Fruit fly (Drosophila melanogaster) whole organism, embryonic: Measurements from ENCODE around the gene Adgf-B.

Source experiments
- Adf1 ChIP-seq: fragments of 200-800 bp; sonication (Bioruptor generic); IDR thresholded peaks from 2 replicates; pipeline ENCODE4 v1.3.6; 2022; ENCODE audit warnings: missing biosample characterization, missing genetic modification characterization
- CG10209 ChIP-seq: fragments of 200-800 bp; sonication (Bioruptor generic); optimal IDR thresholded peaks from 3 replicates; lab custom pipeline; 2017; ENCODE audit warnings: missing biosample characterization, mild to moderate bottlenecking, missing genetic modification characterization, missing genetic modification reagents
- CG10979 ChIP-seq: fragments of 200-800 bp; sonication (Bioruptor generic); optimal IDR thresholded peaks from 2 replicates; lab custom pipeline; 2018; ENCODE audit warnings: missing biosample characterization, mild to moderate bottlenecking, missing genetic modification characterization, moderate library complexity
- CG11696 ChIP-seq: fragments of 200-800 bp; sonication (Bioruptor generic); IDR thresholded peaks from 2 replicates; pipeline ENCODE4 v1.3.6; 2022; ENCODE audit warnings: missing biosample characterization, missing genetic modification characterization
- CG1233 ChIP-seq: fragments of 200-800 bp; sonication (Bioruptor generic); optimal IDR thresholded peaks from 4 replicates; lab custom pipeline; 2018; ENCODE audit warnings: missing biosample characterization, mild to moderate bottlenecking, missing genetic modification characterization
- CG13287 ChIP-seq: fragments of 200-800 bp; sonication (Bioruptor generic); IDR thresholded peaks from 2 replicates; pipeline ENCODE4 v1.3.6; 2022; ENCODE audit warnings: missing biosample characterization, missing genetic modification characterization; ENCODE audit not compliant: partially characterized antibody
- CG13624 ChIP-seq: fragments of 200-800 bp; sonication (Bioruptor generic); optimal IDR thresholded peaks from 2 replicates; lab custom pipeline; 2016; ENCODE audit warnings: missing biosample characterization, missing genetic modification characterization
- CG15601 ChIP-seq: fragments of 200-800 bp; sonication (Bioruptor generic); optimal IDR thresholded peaks from 3 replicates; lab custom pipeline; 2019; ENCODE audit warnings: missing biosample characterization, mild to moderate bottlenecking, missing genetic modification characterization, moderate library complexity
- CG16813 ChIP-seq: fragments of 200-800 bp; sonication (Bioruptor generic); IDR thresholded peaks from 3 replicates; pipeline ENCODE4 v1.3.6; 2022; ENCODE audit warnings: missing biosample characterization, missing genetic modification characterization; ENCODE audit not compliant: partially characterized antibody
- CG17385 ChIP-seq: fragments of 200-800 bp; sonication (Bioruptor generic); optimal IDR thresholded peaks from 3 replicates; lab custom pipeline; 2018; ENCODE audit warnings: missing biosample characterization, mild to moderate bottlenecking, missing genetic modification characterization
- CG17612 ChIP-seq: fragments of 200-800 bp; sonication (Bioruptor generic); IDR thresholded peaks from 2 replicates; pipeline ENCODE4 v1.3.6; 2022; ENCODE audit warnings: missing biosample characterization, missing genetic modification characterization
- CG3065 ChIP-seq: fragments of 200-800 bp; sonication (Bioruptor generic); optimal IDR thresholded peaks from 2 replicates; lab custom pipeline; 2016; ENCODE audit warnings: missing biosample characterization, missing genetic modification characterization
- CG3281 ChIP-seq: fragments of 200-800 bp; sonication (Bioruptor generic); optimal IDR thresholded peaks from 3 replicates; lab custom pipeline; 2017; ENCODE audit warnings: missing biosample characterization, mild to moderate bottlenecking, missing genetic modification characterization
- CG42726 ChIP-seq: fragments of 200-800 bp; sonication (Bioruptor generic); IDR thresholded peaks from 2 replicates; pipeline ENCODE4 v1.3.6; 2022; ENCODE audit warnings: missing biosample characterization, missing genetic modification characterization; ENCODE audit not compliant: partially characterized antibody
- CG5953 ChIP-seq: fragments of 200-800 bp; sonication (Bioruptor generic); IDR thresholded peaks from 2 replicates; pipeline ENCODE4 v1.3.6; 2022; ENCODE audit warnings: missing biosample characterization, missing genetic modification characterization
- CG6854 ChIP-seq: fragments of 200-800 bp; sonication (Bioruptor generic); optimal IDR thresholded peaks from 3 replicates; lab custom pipeline; 2017; ENCODE audit warnings: missing biosample characterization, mild to moderate bottlenecking, missing genetic modification characterization
- CG7839 ChIP-seq: fragments of 200-800 bp; sonication (Bioruptor generic); optimal IDR thresholded peaks from 3 replicates; lab custom pipeline; 2018; ENCODE audit warnings: missing biosample characterization, mild to moderate bottlenecking, missing genetic modification characterization, moderate library complexity
- CG8359 ChIP-seq: fragments of 200-800 bp; sonication (Bioruptor generic); optimal IDR thresholded peaks from 2 replicates; lab custom pipeline; 2017; ENCODE audit warnings: missing biosample characterization, mild to moderate bottlenecking, missing genetic modification characterization, borderline replicate concordance
- CG9215 ChIP-seq: fragments of 200-800 bp; sonication (Bioruptor generic); IDR thresholded peaks from 2 replicates; pipeline ENCODE4 v1.3.6; 2022; ENCODE audit warnings: missing biosample characterization, missing genetic modification characterization
- CG9797 ChIP-seq: fragments of 200-800 bp; sonication (Bioruptor generic); optimal IDR thresholded peaks from 3 replicates; lab custom pipeline; 2018; ENCODE audit warnings: missing biosample characterization, mild to moderate bottlenecking, missing genetic modification characterization
- CTCF ChIP-seq: fragments of 200-800 bp; sonication (Bioruptor generic); optimal IDR thresholded peaks from 2 replicates; lab custom pipeline; 2017; ENCODE audit warnings: missing biosample characterization, mild to moderate bottlenecking, missing genetic modification characterization, moderate library complexity
- CkIIα-i1 ChIP-seq: fragments of 200-800 bp; sonication (Bioruptor generic); IDR thresholded peaks from 2 replicates; pipeline ENCODE4 v1.3.6; 2022; ENCODE audit warnings: missing biosample characterization, missing genetic modification characterization
- Ets97D ChIP-seq: fragments of 200-800 bp; sonication (Bioruptor generic); optimal IDR thresholded peaks from 3 replicates; lab custom pipeline; 2016; ENCODE audit warnings: missing biosample characterization, missing genetic modification characterization
- Gsc ChIP-seq: fragments of 200-800 bp; sonication (Bioruptor generic); IDR thresholded peaks from 2 replicates; pipeline ENCODE4 v1.3.6; 2022; ENCODE audit warnings: missing biosample characterization, missing genetic modification characterization
- HmgD ChIP-seq: fragments of 200-800 bp; sonication (Bioruptor generic); optimal IDR thresholded peaks from 3 replicates; lab custom pipeline; 2016; ENCODE audit warnings: missing biosample characterization, missing genetic modification characterization
- MTF-1 ChIP-seq: fragments of 200-800 bp; sonication (Bioruptor generic); optimal IDR thresholded peaks from 2 replicates; lab custom pipeline; 2018; ENCODE audit warnings: missing biosample characterization, mild to moderate bottlenecking, missing genetic modification characterization, borderline replicate concordance
- Mad ChIP-seq: fragments of 200-800 bp; sonication (Bioruptor generic); optimal IDR thresholded peaks from 2 replicates; lab custom pipeline; 2016; ENCODE audit warnings: missing biosample characterization, missing genetic modification characterization
- Ptx1 ChIP-seq: fragments of 200-800 bp; sonication (Bioruptor generic); IDR thresholded peaks from 2 replicates; pipeline ENCODE4 v1.3.6; 2022; ENCODE audit warnings: missing biosample characterization, missing genetic modification characterization
- Scr ChIP-seq: fragments of 200-800 bp; sonication (Bioruptor generic); IDR thresholded peaks from 2 replicates; pipeline ENCODE4 v1.3.6; 2022; ENCODE audit warnings: missing biosample characterization, missing genetic modification characterization; ENCODE audit not compliant: partially characterized antibody
- Stat92E ChIP-seq, 3 experiments: fragments of >200 bp in 2 of 3; fragments of 200-800 bp in 1 of 3; sonication (Bioruptor generic) in 1 of 3; optimal IDR thresholded peaks; 2 replicates each; lab custom pipeline; 2017 to 2019; ENCODE audit warnings: missing biosample characterization in 3 of 3, missing genetic modification characterization in 3 of 3, mild to moderate bottlenecking in 1 of 3, moderate library complexity in 1 of 3
- ato ChIP-seq: fragments of 200-800 bp; sonication (Bioruptor generic); IDR thresholded peaks from 2 replicates; pipeline ENCODE4 v1.3.6; 2022; ENCODE audit warnings: missing biosample characterization, missing genetic modification characterization; ENCODE audit not compliant: partially characterized antibody
- btn ChIP-seq: fragments of 200-800 bp; sonication (Bioruptor generic); optimal IDR thresholded peaks from 2 replicates; lab custom pipeline; 2016; ENCODE audit warnings: missing biosample characterization, missing genetic modification characterization
- da ChIP-seq: fragments of 200-800 bp; sonication (Bioruptor generic); optimal IDR thresholded peaks from 2 replicates; lab custom pipeline; 2016; ENCODE audit warnings: missing biosample characterization, missing genetic modification characterization
- eve ChIP-seq, 2 experiments: fragments of >200 bp; optimal IDR thresholded peaks; 2 replicates each; lab custom pipeline; 2017; ENCODE audit warnings: missing biosample characterization in 2 of 2, missing genetic modification characterization in 2 of 2
- ftz-f1 ChIP-seq: fragments of 200-800 bp; sonication (Bioruptor generic); optimal IDR thresholded peaks from 2 replicates; lab custom pipeline; 2016; ENCODE audit warnings: missing biosample characterization, missing genetic modification characterization
- hth ChIP-seq: fragments of >200 bp; optimal IDR thresholded peaks from 2 replicates; lab custom pipeline; 2017; ENCODE audit warnings: inconsistent platforms
- ind ChIP-seq: fragments of 200-800 bp; sonication (Bioruptor generic); optimal IDR thresholded peaks from 3 replicates; lab custom pipeline; 2016; ENCODE audit warnings: missing biosample characterization, missing genetic modification characterization
- jumu ChIP-seq: fragments of 200-800 bp; sonication (Bioruptor generic); optimal IDR thresholded peaks from 3 replicates; lab custom pipeline; 2016; ENCODE audit warnings: missing biosample characterization, missing genetic modification characterization
- lola ChIP-seq, 3 experiments: fragments of >200 bp in 2 of 3; fragments of 200-800 bp in 1 of 3; sonication (Bioruptor generic) in 1 of 3; optimal IDR thresholded peaks; 2 replicates each; lab custom pipeline; 2017 to 2019; ENCODE audit warnings: missing biosample characterization in 3 of 3, missing genetic modification characterization in 3 of 3, mild to moderate bottlenecking in 1 of 3, moderate library complexity in 1 of 3
- luna ChIP-seq: fragments of 200-800 bp; sonication (Bioruptor generic); optimal IDR thresholded peaks from 2 replicates; lab custom pipeline; 2016; ENCODE audit warnings: missing biosample characterization, missing genetic modification characterization
- org-1 ChIP-seq: fragments of 200-800 bp; sonication (Bioruptor generic); optimal IDR thresholded peaks from 2 replicates; lab custom pipeline; 2017; ENCODE audit warnings: missing biosample characterization, missing genetic modification characterization
- pan ChIP-seq, 4 experiments: fragments of >200 bp in 3 of 4; fragments of 200-800 bp in 1 of 4; sonication (Bioruptor generic) in 1 of 4; optimal IDR thresholded peaks in 3 of 4; IDR thresholded peaks in 1 of 4; 2 replicates each; pipeline versions ENCODE4 v1.3.6 to Lab custom; 2017 to 2022; ENCODE audit warnings: missing biosample characterization in 2 of 4, missing genetic modification characterization in 2 of 4, mixed read lengths in 1 of 4
- pzg ChIP-seq: fragments of 200-800 bp; sonication (Bioruptor generic); optimal IDR thresholded peaks from 3 replicates; lab custom pipeline; 2018; ENCODE audit warnings: missing biosample characterization, mild to moderate bottlenecking, missing genetic modification characterization, moderate library complexity
- repo ChIP-seq: fragments of 200-800 bp; sonication (Bioruptor generic); optimal IDR thresholded peaks from 2 replicates; lab custom pipeline; 2016; ENCODE audit warnings: missing biosample characterization, missing genetic modification characterization
- sima ChIP-seq: fragments of 200-800 bp; sonication (Bioruptor generic); optimal IDR thresholded peaks from 2 replicates; lab custom pipeline; 2016; ENCODE audit warnings: missing biosample characterization, missing genetic modification characterization
- sisA ChIP-seq: fragments of 200-800 bp; sonication (Bioruptor generic); IDR thresholded peaks from 2 replicates; pipeline ENCODE4 v1.3.6; 2022; ENCODE audit warnings: missing biosample characterization, missing genetic modification characterization
- sug ChIP-seq: fragments of 200-800 bp; optimal IDR thresholded peaks from 2 replicates; lab custom pipeline; 2019; ENCODE audit warnings: missing biosample characterization, mild to moderate bottlenecking, missing genetic modification characterization, moderate library complexity
- zen ChIP-seq: fragments of 200-800 bp; sonication (Bioruptor generic); optimal IDR thresholded peaks from 3 replicates; lab custom pipeline; 2018; ENCODE audit warnings: missing biosample characterization, mild to moderate bottlenecking, missing genetic modification characterization, moderate library complexity

Adgf-B gene

DNA sequence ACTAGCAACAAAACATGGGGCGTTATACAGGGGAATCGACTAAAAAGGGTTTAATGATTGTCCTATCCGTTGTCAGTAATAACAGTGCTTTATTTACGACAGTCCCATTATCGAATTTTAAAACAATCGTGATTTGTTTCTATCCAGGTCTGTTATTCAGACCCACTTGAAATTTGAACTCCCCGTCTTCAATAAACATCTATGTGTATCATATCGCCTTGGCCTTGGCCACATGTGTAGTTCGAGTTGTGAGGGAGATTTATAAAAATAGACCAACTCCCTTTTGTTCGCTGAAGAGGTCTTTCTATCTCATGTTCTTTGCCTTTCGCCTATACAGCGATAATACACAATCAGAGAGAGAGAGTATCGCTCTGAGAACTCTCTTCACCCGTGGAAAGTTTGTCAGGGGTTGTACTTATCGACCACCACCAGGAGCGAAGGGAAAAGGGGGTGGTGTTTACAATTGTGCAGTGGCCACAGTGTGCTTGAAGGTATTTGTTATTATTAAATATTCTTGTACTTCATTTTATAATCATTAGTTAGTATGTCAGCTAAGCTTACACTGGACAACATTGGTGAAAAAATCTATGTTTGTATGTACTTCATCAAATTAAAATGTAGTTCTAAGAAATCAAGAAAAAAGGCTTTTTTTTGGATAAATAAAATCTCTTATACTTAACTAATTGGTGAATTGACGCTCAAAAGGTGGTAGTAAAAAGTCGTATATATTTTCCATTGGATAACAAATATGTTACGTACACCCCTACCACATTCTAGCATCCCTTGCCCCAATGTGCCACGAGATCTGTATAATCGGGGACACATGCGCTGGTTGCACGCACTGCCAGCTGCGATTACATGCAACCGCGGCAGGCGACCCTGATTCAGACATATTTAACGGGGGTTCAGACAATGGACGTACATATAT lies 7.0 kb upstream of the Adgf-B start (continued):
- TF ChIP-seq CG1233 (GFP tag; lab: Kevin White, UChicago) = peak; percentile 69
- TF ChIP-seq Mad (GFP tag; lab: Kevin White, UChicago) = peak; percentile 45
- peak; percentile 88 for TF ChIP-seq CG7839 (tag; lab: Kevin White, UChicago)
- no peak for TF ChIP-seq Gsc (GFP tag; lab: Robert Waterston, UW)
- no peak for TF ChIP-seq CkIIα-i1 (GFP tag; lab: Robert Waterston, UW)
- peak; percentile 75 for TF ChIP-seq CG8359 (GFP tag; lab: Kevin White, UChicago)
- TF ChIP-seq sisA = peak; percentile 71; the same call in 1 of the 2 replicates
- TF ChIP-seq CG3281 (GFP tag; lab: Kevin White, UChicago) = peak; percentile 53
- peak; percentile 72 for TF ChIP-seq zen
- peak; percentile 82 for TF ChIP-seq CG10209 (GFP tag; lab: Kevin White, UChicago)
- TF ChIP-seq sima = no peak
- no peak for TF ChIP-seq ftz-f1
- no peak for TF ChIP-seq CG42726 (GFP tag; lab: Robert Waterston, UW)
- no peak for TF ChIP-seq CG5953 (GFP tag; lab: Robert Waterston, UW)
- peak; percentile 26 for TF ChIP-seq CG9797 (GFP tag; lab: Kevin White, UChicago)
- peak; percentile 40 for TF ChIP-seq btn (GFP tag; lab: Kevin White, UChicago)
- TF ChIP-seq CG10979 = peak; percentile 95
- TF ChIP-seq hth = no peak
- peak; percentile 70 for TF ChIP-seq CG17385 (GFP tag; lab: Kevin White, UChicago)
- peak; percentile 39 for TF ChIP-seq repo
- TF ChIP-seq MTF-1 (GFP tag; lab: Kevin White, UChicago) = no peak
- peak; percentile 63 for TF ChIP-seq jumu
- TF ChIP-seq CG6854 (GFP tag; lab: Kevin White, UChicago) = peak; percentile 49
- TF ChIP-seq ato (GFP tag; lab: Robert Waterston, UW) = no peak
- peak; percentile 63 for TF ChIP-seq Ptx1 (GFP tag; lab: Robert Waterston, UW)
- TF ChIP-seq eve (GFP tag; optimal IDR thresholded peaks at IDR 0.05; lab: Kevin White, UChicago) = peak; percentile 35 to 92
- TF ChIP-seq HmgD (GFP tag; lab: Kevin White, UChicago) = no peak
- no peak for TF ChIP-seq pan (optimal IDR thresholded peaks at IDR 0.05; lab: Kevin White, UChicago)
- peak in 1 of 2 experiments; percentile 37 for TF ChIP-seq pan (GFP tag; optimal IDR thresholded peaks at IDR 0.05 in 1 of 2, IDR thresholded peaks at IDR 0.05 in 1 of 2)
- peak; percentile 52 for TF ChIP-seq CTCF (GFP tag; lab: Kevin White, UChicago)
- peak; percentile 49 for TF ChIP-seq ind
- TF ChIP-seq Adf1 (GFP tag; lab: Robert Waterston, UW) = no peak
- TF ChIP-seq lola (GFP tag; optimal IDR thresholded peaks at IDR 0.05; lab: Kevin White, UChicago) = peak in 1 of 3 experiments; percentile 96
- TF ChIP-seq Scr (GFP tag; lab: Robert Waterston, UW) = no peak
- peak; percentile 51 for TF ChIP-seq CG3065
- TF ChIP-seq CG13624 (GFP tag; lab: Kevin White, UChicago) = no peak
- TF ChIP-seq CG11696 (GFP tag; lab: Robert Waterston, UW) = 0 out of 2 replicates have a peak, but pooled peaks have one; percentile 38
- TF ChIP-seq luna = no peak
- peak; percentile 82 for TF ChIP-seq CG15601
- peak in 1 of 3 experiments; percentile 77 for TF ChIP-seq Stat92E (GFP tag; optimal IDR thresholded peaks at IDR 0.05; lab: Kevin White, UChicago)
- TF ChIP-seq sug = no peak
- TF ChIP-seq org-1 (GFP tag; lab: Kevin White, UChicago) = peak; percentile 74
- no peak for TF ChIP-seq CG17612
- peak; percentile 7 for TF ChIP-seq Ets97D (GFP tag; lab: Kevin White, UChicago)
- TF ChIP-seq pzg = no peak
- no peak for TF ChIP-seq CG9215 (GFP tag; lab: Robert Waterston, UW)
- TF ChIP-seq CG13287 (GFP tag; lab: Robert Waterston, UW) = no peak
- peak; percentile 56 for TF ChIP-seq da (GFP tag; lab: Kevin White, UChicago)
- 0 out of 3 replicates have a peak, but pooled peaks have one; percentile 28 for TF ChIP-seq CG16813 (GFP tag; lab: Robert Waterston, UW)
